Worm (Caenorhabditis elegans) whole organism, L2 larva: ENCODE measurements around the gene otpl-3.

Experiments
- F13H6.1 ChIP-seq: sonication (generic microtip); optimal IDR thresholded peaks from 2 replicates; lab custom pipeline; 2016; ENCODE audit warnings: missing genetic modification characterization, missing compliant biosample characterization
- aly-2 ChIP-seq: fragments of 150-350 bp; optimal IDR thresholded peaks from 2 replicates; lab custom pipeline; 2014; ENCODE audit warnings: missing biosample characterization, missing genetic modification characterization
- fos-1 ChIP-seq: fragments of 150-350 bp; optimal IDR thresholded peaks from 2 replicates; lab custom pipeline; 2014; ENCODE audit warnings: missing biosample characterization, missing genetic modification characterization
- lsy-2 ChIP-seq, 2 experiments: fragments of 150-350 bp in 1 of 2; sonication (generic microtip) in 1 of 2; optimal IDR thresholded peaks; 2 replicates each; lab custom pipeline; 2014 to 2017; ENCODE audit warnings: missing biosample characterization in 2 of 2, missing genetic modification characterization in 2 of 2
- nhr-25 ChIP-seq: fragments of 150-350 bp; sonication (generic microtip); optimal IDR thresholded peaks from 3 replicates; lab custom pipeline; 2014; ENCODE audit warnings: missing biosample characterization, missing genetic modification characterization

ce11 chrX:6888208-6888607 lies 36.4 kb downstream of the otpl-3 start:
- TF ChIP-seq fos-1 (tag; lab: Kevin White, UChicago) (no peak), lsy-2 (tag; optimal IDR thresholded peaks at IDR 0.05; lab: Kevin White, UChicago) (no peak), nhr-25 (no peak), aly-2 (no peak), F13H6.1 (no peak)
